Worm (Caenorhabditis elegans) whole organism, L1 larva: ENCODE measurements around the gene oma-1.

Experiments used
- C04F5.9 ChIP-seq: sonication (generic microtip); optimal IDR thresholded peaks from 2 replicates; lab custom pipeline; 2016; ENCODE audit warnings: missing genetic modification characterization, missing compliant biosample characterization
- C16A3.4 ChIP-seq: fragments of 150-350 bp; optimal IDR thresholded peaks from 2 replicates; lab custom pipeline; 2014; ENCODE audit warnings: missing biosample characterization, missing genetic modification characterization
- F16B12.6 ChIP-seq: fragments of 150-350 bp; optimal IDR thresholded peaks from 2 replicates; lab custom pipeline; 2014; ENCODE audit warnings: missing biosample characterization, missing genetic modification characterization
- Y116A8C.19 ChIP-seq: sonication (generic microtip); optimal IDR thresholded peaks from 2 replicates; lab custom pipeline; 2016; ENCODE audit warnings: missing compliant biosample characterization, missing genetic modification characterization, borderline replicate concordance
- aly-2 ChIP-seq: fragments of 150-350 bp; optimal IDR thresholded peaks from 2 replicates; lab custom pipeline; 2014; ENCODE audit warnings: missing biosample characterization, missing genetic modification characterization
- ama-1 ChIP-seq: fragments of 150-350 bp; optimal IDR thresholded peaks from 2 replicates; lab custom pipeline; 2014
- blmp-1 ChIP-seq: fragments of 150-350 bp; optimal IDR thresholded peaks from 2 replicates; lab custom pipeline; 2014; ENCODE audit warnings: missing biosample characterization, missing genetic modification characterization
- ceh-8 ChIP-seq: fragments of 200-800 bp; sonication (Bioruptor generic); optimal IDR thresholded peaks from 2 replicates; lab custom pipeline; 2018; ENCODE audit warnings: mild to moderate bottlenecking, missing genetic modification characterization, moderate library complexity, missing compliant biosample characterization
- ceh-82 ChIP-seq, 3 experiments: fragments of 150-350 bp in 1 of 3; sonication (generic microtip) in 2 of 3; optimal IDR thresholded peaks; 2 replicates each; lab custom pipeline; 2014 to 2017; ENCODE audit warnings: missing biosample characterization in 3 of 3, missing genetic modification characterization in 3 of 3
- ceh-88 ChIP-seq: fragments of 200-800 bp; sonication (Bioruptor generic); IDR thresholded peaks from 2 replicates; pipeline ENCODE4 v1.3.6; 2022; ENCODE audit warnings: missing genetic modification characterization, missing compliant biosample characterization
- ces-1 ChIP-seq: fragments of 150-350 bp; optimal IDR thresholded peaks from 2 replicates; lab custom pipeline; 2014; ENCODE audit warnings: missing biosample characterization, missing genetic modification reagents, missing genetic modification characterization
- dpl-1 ChIP-seq, 3 experiments: fragments of 150-350 bp in 2 of 3; sonication (generic microtip) in 1 of 3; optimal IDR thresholded peaks; 2 replicates each; lab custom pipeline; 2014 to 2017; ENCODE audit warnings: missing biosample characterization in 3 of 3, missing genetic modification characterization in 3 of 3, missing genetic modification reagents in 3 of 3
- dsc-1 ChIP-seq: sonication (generic microtip); optimal IDR thresholded peaks from 2 replicates; lab custom pipeline; 2016; ENCODE audit warnings: mild to moderate bottlenecking, missing genetic modification characterization, missing compliant biosample characterization
- efl-1 ChIP-seq, 4 experiments: fragments of 150-350 bp; optimal IDR thresholded peaks in 3 of 4; peaks in 1 of 4; 1 replicate in 1 of 4; 2 replicates in 3 of 4; lab custom pipeline; 2014; ENCODE audit warnings: missing biosample characterization in 2 of 4, missing genetic modification characterization in 2 of 4, missing genetic modification reagents in 2 of 4
- egl-13 ChIP-seq: sonication (generic microtip); optimal IDR thresholded peaks from 2 replicates; lab custom pipeline; 2016; ENCODE audit warnings: missing genotype, missing genetic modification reagents, missing genetic modification characterization, missing compliant biosample characterization
- elt-2 ChIP-seq: sonication (generic microtip); optimal IDR thresholded peaks from 2 replicates; lab custom pipeline; 2016; ENCODE audit warnings: missing genetic modification characterization, mild to moderate bottlenecking, inconsistent platforms, missing compliant biosample characterization, missing genetic modification reagents
- elt-3 ChIP-seq, 6 experiments: fragments of 150-350 bp in 1 of 6; sonication (generic microtip); optimal IDR thresholded peaks; 2 replicates each; lab custom pipeline; 2017 to 2018; ENCODE audit warnings: missing biosample characterization in 6 of 6, missing genetic modification characterization in 6 of 6, inconsistent platforms in 1 of 6
- grh-1 ChIP-seq: fragments of 200-800 bp; sonication (Bioruptor generic); IDR thresholded peaks from 2 replicates; pipeline ENCODE4 v1.3.6; 2022; ENCODE audit warnings: missing genetic modification reagents, missing genetic modification characterization, missing compliant biosample characterization
- hpl-2 ChIP-seq: fragments of 150-350 bp; optimal IDR thresholded peaks from 2 replicates; lab custom pipeline; 2014; ENCODE audit warnings: missing biosample characterization, missing genetic modification reagents, missing genetic modification characterization
- isw-1 ChIP-seq: fragments of 200-800 bp; sonication (Bioruptor generic); IDR thresholded peaks from 2 replicates; pipeline ENCODE4 v1.3.6; 2022; ENCODE audit warnings: missing genetic modification characterization, missing compliant biosample characterization
- lin-13 ChIP-seq: fragments of 150-350 bp; optimal IDR thresholded peaks from 2 replicates; lab custom pipeline; 2014; ENCODE audit warnings: missing biosample characterization, missing genetic modification reagents, missing genetic modification characterization
- lin-14 ChIP-seq: fragments of 200-800 bp; sonication (Bioruptor generic); optimal IDR thresholded peaks from 2 replicates; lab custom pipeline; 2018; ENCODE audit warnings: mild to moderate bottlenecking, missing genetic modification characterization, moderate library complexity, missing compliant biosample characterization
- lin-15B ChIP-seq: fragments of 150-350 bp; sonication (generic microtip); optimal IDR thresholded peaks from 3 replicates; lab custom pipeline; 2014; ENCODE audit warnings: missing biosample characterization, missing genetic modification characterization
- lin-35 ChIP-seq, 2 experiments: fragments of 150-350 bp; optimal IDR thresholded peaks; 2 replicates each; lab custom pipeline; 2014; ENCODE audit warnings: missing biosample characterization in 2 of 2, missing genetic modification characterization in 2 of 2, missing genetic modification reagents in 2 of 2
- lsy-2 ChIP-seq, 2 experiments: fragments of 150-350 bp; optimal IDR thresholded peaks; 2 replicates each; lab custom pipeline; 2014; ENCODE audit warnings: missing biosample characterization in 2 of 2, missing genetic modification characterization in 2 of 2
- mdl-1 ChIP-seq, 2 experiments: fragments of 150-350 bp; optimal IDR thresholded peaks; 2 replicates each; lab custom pipeline; 2014 to 2017; ENCODE audit warnings: missing biosample characterization in 2 of 2, missing genetic modification characterization in 2 of 2, inconsistent platforms in 1 of 2
- mep-1 ChIP-seq: fragments of 150-350 bp; optimal IDR thresholded peaks from 2 replicates; lab custom pipeline; 2014; ENCODE audit warnings: missing biosample characterization, missing genetic modification characterization
- nhr-19 ChIP-seq: fragments of 200-800 bp; sonication (Bioruptor generic); conservative IDR thresholded peaks from 2 replicates; pipeline ENCODE4 v1.3.6; 2022; ENCODE audit warnings: missing genetic modification characterization, missing compliant biosample characterization
- nhr-20 ChIP-seq: sonication (generic microtip); optimal IDR thresholded peaks from 2 replicates; lab custom pipeline; 2016; ENCODE audit warnings: mild to moderate bottlenecking, missing genetic modification characterization, missing compliant biosample characterization
- nhr-47 ChIP-seq: sonication (generic microtip); optimal IDR thresholded peaks from 2 replicates; lab custom pipeline; 2016; ENCODE audit warnings: mild to moderate bottlenecking, missing genetic modification characterization, moderate library complexity, missing compliant biosample characterization
- nhr-84 ChIP-seq: sonication (generic microtip); optimal IDR thresholded peaks from 2 replicates; lab custom pipeline; 2017; ENCODE audit warnings: missing biosample characterization, missing genetic modification characterization
- nhr-85 ChIP-seq: sonication (generic microtip); peaks from one replicate; lab custom pipeline; 2016; ENCODE audit warnings: missing genetic modification characterization, inconsistent platforms, missing compliant biosample characterization
- nhr-90 ChIP-seq: sonication (generic microtip); optimal IDR thresholded peaks from 2 replicates; lab custom pipeline; 2016; ENCODE audit warnings: mild to moderate bottlenecking, missing genetic modification characterization, missing compliant biosample characterization; ENCODE audit not compliant: poor library complexity
- pqm-1 ChIP-seq: sonication (generic microtip); optimal IDR thresholded peaks from 3 replicates; lab custom pipeline; 2017; ENCODE audit warnings: missing biosample characterization, missing genetic modification characterization
- rnt-1 ChIP-seq: sonication (generic microtip); optimal IDR thresholded peaks from 2 replicates; lab custom pipeline; 2016; ENCODE audit warnings: mild to moderate bottlenecking, missing genetic modification characterization, moderate library complexity, missing compliant biosample characterization
- skn-1 ChIP-seq: fragments of 150-350 bp; optimal IDR thresholded peaks from 2 replicates; lab custom pipeline; 2014; ENCODE audit warnings: missing biosample characterization, missing genetic modification characterization
- snpc-4 ChIP-seq: fragments of 150-350 bp; optimal IDR thresholded peaks from 2 replicates; lab custom pipeline; 2014; ENCODE audit warnings: missing biosample characterization, missing genetic modification characterization
- snu-23 ChIP-seq: sonication (generic microtip); optimal IDR thresholded peaks from 2 replicates; lab custom pipeline; 2016; ENCODE audit warnings: missing genetic modification characterization, missing compliant biosample characterization
- swsn-7 ChIP-seq: sonication (generic microtip); optimal IDR thresholded peaks from 2 replicates; lab custom pipeline; 2016; ENCODE audit warnings: missing genetic modification characterization, missing compliant biosample characterization
- tbx-2 ChIP-seq: sonication (generic microtip); optimal IDR thresholded peaks from 2 replicates; lab custom pipeline; 2016; ENCODE audit warnings: missing genetic modification characterization, missing compliant biosample characterization
- unc-130 ChIP-seq: fragments of 150-350 bp; optimal IDR thresholded peaks from 2 replicates; lab custom pipeline; 2017; ENCODE audit warnings: missing biosample characterization, missing genetic modification characterization, inconsistent platforms
- unc-86 ChIP-seq: sonication (generic microtip); optimal IDR thresholded peaks from 2 replicates; lab custom pipeline; 2016; ENCODE audit warnings: missing genetic modification characterization, missing compliant biosample characterization
- vab-15 ChIP-seq: sonication (generic microtip); optimal IDR thresholded peaks from 2 replicates; lab custom pipeline; 2017; ENCODE audit warnings: missing genotype, mild to moderate bottlenecking, missing genetic modification characterization, missing compliant biosample characterization
- xbp-1 ChIP-seq: sonication (generic microtip); optimal IDR thresholded peaks from 2 replicates; lab custom pipeline; 2016; ENCODE audit warnings: missing genetic modification characterization, missing compliant biosample characterization
- zip-4 ChIP-seq: fragments of 200-800 bp; sonication (Bioruptor generic); optimal IDR thresholded peaks from 2 replicates; lab custom pipeline; 2018; ENCODE audit warnings: mild to moderate bottlenecking, missing genetic modification characterization, moderate library complexity, missing compliant biosample characterization

oma-1 gene

ce11 chrIV:8866092-8866491, 22.7 kb upstream of the oma-1 start (continued):
- peak; percentile 57 for TF ChIP-seq nhr-90 (tag; lab: Kevin White, UChicago)
- peak; percentile 78 for TF ChIP-seq nhr-85 (tag; lab: Kevin White, UChicago)
- peak; percentile 98 for TF ChIP-seq blmp-1 (tag; lab: Kevin White, UChicago)
- no peak for TF ChIP-seq hpl-2 (GFP tag; lab: Kevin White, UChicago)
- TF ChIP-seq elt-2 (tag; lab: Kevin White, UChicago): peak; percentile 39
- no peak for TF ChIP-seq lin-15B (tag; lab: Kevin White, UChicago)
- TF ChIP-seq swsn-7 (tag; lab: Kevin White, UChicago): peak; percentile 36
- peak; percentile 59 to 68 for TF ChIP-seq efl-1 (optimal IDR thresholded peaks at IDR 0.05; lab: Kevin White, UChicago)
- TF ChIP-seq efl-1 (GFP tag; optimal IDR thresholded peaks at IDR 0.05 in 1 of 2; lab: Kevin White, UChicago): peak; percentile 47 to 97

- TF ChIP-seq efl-1 (optimal IDR thresholded peaks at IDR 0.05; lab: Kevin White, UChicago): no peak
- TF ChIP-seq efl-1 (GFP tag; optimal IDR thresholded peaks at IDR 0.05 in 1 of 2; lab: Kevin White, UChicago): peak in 1 of 2 experiments; percentile 63
- peak; percentile 11 for TF ChIP-seq blmp-1 (tag; lab: Kevin White, UChicago)
- TF ChIP-seq lin-35 (GFP tag; optimal IDR thresholded peaks at IDR 0.05; lab: Kevin White, UChicago): peak in 1 of 2 experiments; percentile 63
- TF ChIP-seq elt-3 (tag; optimal IDR thresholded peaks at IDR 0.05; lab: Kevin White, UChicago): peak in 1 of 6 experiments; percentile 61
- no peak for TF ChIP-seq pqm-1 (tag; lab: Kevin White, UChicago)
- TF ChIP-seq nhr-20 (tag; lab: Kevin White, UChicago): peak; percentile 4
Measured at ce11 chrIV:8867562-8867961, 21.2 kb upstream of the oma-1 start.

- TF ChIP-seq mep-1 (peak; percentile 72), lin-35 (GFP tag; optimal IDR thresholded peaks at IDR 0.05; lab: Kevin White, UChicago) (peak; percentile 95 to 97), skn-1 (peak; percentile 51), egl-13 (peak; percentile 12), unc-86 (tag; lab: Kevin White, UChicago) (no peak), lin-14 (GFP tag; lab: Kevin White, UChicago) (no peak), lsy-2 (tag; optimal IDR thresholded peaks at IDR 0.05; lab: Kevin White, UChicago) (peak in 1 of 2 experiments; percentile 60), xbp-1 (peak; percentile 51), ama-1 (lab: Kevin White, UChicago) (no peak), aly-2 (tag; lab: Kevin White, UChicago) (peak; percentile 11), tbx-2 (no peak), C04F5.9 (tag; lab: Kevin White, UChicago) (no peak), dpl-1 (GFP tag; optimal IDR thresholded peaks at IDR 0.05; lab: Kevin White, UChicago) (peak; percentile 93 to 96 (median 95)), zip-4 (GFP tag; lab: Kevin White, UChicago) (no peak), dsc-1 (tag; lab: Kevin White, UChicago) (peak; percentile 53), snpc-4 (peak; percentile 15), unc-130 (tag; lab: Kevin White, UChicago) (peak; percentile 46), Y116A8C.19 (tag; lab: Kevin White, UChicago) (no peak), nhr-19 (peak; percentile 54), lin-13 (peak; percentile 15), elt-3 (tag; optimal IDR thresholded peaks at IDR 0.05; lab: Kevin White, UChicago) (peak in 1 of 6 experiments; percentile 13), ceh-88 (GFP tag; lab: Robert Waterston, UW) (no peak), lin-15B (tag; lab: Kevin White, UChicago) (peak; percentile 19), blmp-1 (tag; lab: Kevin White, UChicago) (peak; percentile 58), isw-1 (no peak; the same call in 1 of the 2 replicates), vab-15 (tag; lab: Kevin White, UChicago) (no peak), ces-1 (GFP tag; lab: Kevin White, UChicago) (no peak), rnt-1 (tag; lab: Kevin White, UChicago) (peak; percentile 58), swsn-7 (tag; lab: Kevin White, UChicago) (peak; percentile 50), snu-23 (GFP tag; lab: Kevin White, UChicago) (peak; percentile 72), nhr-47 (tag; lab: Kevin White, UChicago) (no peak), efl-1 (optimal IDR thresholded peaks at IDR 0.05; lab: Kevin White, UChicago) (peak; percentile 96 to 99), efl-1 (GFP tag; optimal IDR thresholded peaks at IDR 0.05 in 1 of 2; lab: Kevin White, UChicago) (peak; percentile 96 to 99), ceh-82 (tag; optimal IDR thresholded peaks at IDR 0.05; lab: Kevin White, UChicago) (peak; percentile 40 to 53 (median 43)), nhr-20 (tag; lab: Kevin White, UChicago) (peak; percentile 59), nhr-84 (tag; lab: Kevin White, UChicago) (no peak), grh-1 (GFP tag; lab: Robert Waterston, UW) (peak; percentile 38; the same call in 1 of the 2 replicates), ceh-8 (GFP tag; lab: Kevin White, UChicago) (no peak), mdl-1 (tag; optimal IDR thresholded peaks at IDR 0.05; lab: Kevin White, UChicago) (peak in 1 of 2 experiments; percentile 34), C16A3.4 (tag; lab: Kevin White, UChicago) (peak; percentile 37), F16B12.6 (tag; lab: Kevin White, UChicago) (peak; percentile 18)
Measured at ce11 chrIV:8869624-8870023, 19.2 kb upstream of the oma-1 start, which contains the start of gene npp-23. TSS of gene npp-23 (minus strand) at chrIV:8869679.
